In the genomic region with DNA sequence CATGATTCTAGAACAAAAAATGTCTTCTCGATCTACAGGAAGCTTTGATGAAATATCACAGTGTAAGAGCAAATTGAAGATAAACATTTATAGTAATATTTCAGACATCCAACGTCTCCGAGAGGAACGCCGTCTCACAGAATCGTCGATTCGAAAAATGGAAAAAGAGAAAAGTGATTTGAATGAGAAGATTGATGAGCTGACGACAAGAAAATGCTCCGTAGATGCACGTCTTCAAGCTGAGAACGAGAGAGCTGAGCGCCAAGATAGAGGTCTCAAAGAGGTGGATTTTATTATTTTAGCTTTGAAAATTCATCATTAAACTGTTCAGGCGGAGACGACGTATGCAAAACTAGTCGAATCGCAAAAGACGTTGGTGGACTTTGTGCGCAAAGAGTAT, we compare ENCODE assay signal across 3 worm cellular contexts.
TF ChIP-seq lines count a peak whose summit lies in the region.

A gene (plus strand): TSS at position 12 of the 400 bp plus-strand sequence.

TF ChIP-seq in whole organism, L4 larva, 104 proteins besides CTCF, POLR2A, EP300 and RAD21:
- TF ChIP-seq nhr-102 (tag; optimal IDR thresholded peaks at IDR 0.05; lab: Kevin White, UChicago) (no peak), unc-62 (GFP tag; optimal IDR thresholded peaks at IDR 0.05 in 1 of 2; lab: Kevin White, UChicago) (peak in 1 of 2 experiments; percentile 85), unc-62 (tag; optimal IDR thresholded peaks at IDR 0.05; lab: Kevin White, UChicago) (no peak), aha-1 (tag; lab: Kevin White, UChicago) (peak; percentile 22), daf-16 (GFP tag; optimal IDR thresholded peaks at IDR 0.05; lab: Kevin White, UChicago) (no peak), daf-16 (tag; optimal IDR thresholded peaks at IDR 0.05; lab: Kevin White, UChicago) (peak; percentile 0), mes-2 (tag; optimal IDR thresholded peaks at IDR 0.05; lab: Kevin White, UChicago; ENCODE audit: poor library complexity, severe bottlenecking) (peak; percentile 32), ceh-62 (tag; optimal IDR thresholded peaks at IDR 0.05; lab: Kevin White, UChicago) (no peak)

TF ChIP-seq in whole organism, early embryonic, 17 proteins besides CTCF, POLR2A, EP300 and RAD21:
- TF ChIP-seq aly-1 (tag; optimal IDR thresholded peaks at IDR 0.05; lab: Kevin White, UChicago) (no peak), ama-1 (optimal IDR thresholded peaks at IDR 0.05; lab: Kevin White, UChicago) (peak; percentile 75)

TF ChIP-seq in whole organism, midembryonic, 9 proteins besides CTCF, POLR2A, EP300 and RAD21:
- TF ChIP-seq flt-1 (GFP tag; IDR thresholded peaks at IDR 0.05; lab: Robert Waterston, UW) (0 out of 2 replicates have a peak, but pooled peaks have one; percentile 38), cog-1 (tag; optimal IDR thresholded peaks at IDR 0.05; lab: Kevin White, UChicago) (no peak), tab-1 (GFP tag; IDR thresholded peaks at IDR 0.05; lab: Robert Waterston, UW) (no peak), ztf-29 (GFP tag; IDR thresholded peaks at IDR 0.05; lab: Robert Waterston, UW) (no peak)
